Fruit fly (Drosophila melanogaster) whole organism, embryonic: ENCODE measurements around the gene CG16957.

Experiments
- Abd-B ChIP-seq: fragments of 200-800 bp; sonication (Bioruptor generic); optimal IDR thresholded peaks from 2 replicates; lab custom pipeline; 2018; ENCODE audit warnings: missing biosample characterization, mild to moderate bottlenecking, missing genetic modification characterization, moderate library complexity
- BEAF-32 ChIP-seq: fragments of 200-800 bp; sonication (Bioruptor generic); optimal IDR thresholded peaks from 3 replicates; lab custom pipeline; 2017; ENCODE audit warnings: missing biosample characterization, missing genetic modification characterization, mild to moderate bottlenecking, moderate library complexity, missing genetic modification reagents
- Bdp1 ChIP-seq: fragments of 200-800 bp; sonication (Bioruptor generic); optimal IDR thresholded peaks from 3 replicates; lab custom pipeline; 2016; ENCODE audit warnings: missing biosample characterization, missing genetic modification characterization
- BtbVII ChIP-seq: fragments of 200-800 bp; sonication (Bioruptor generic); optimal IDR thresholded peaks from 3 replicates; lab custom pipeline; 2017; ENCODE audit warnings: missing biosample characterization, mild to moderate bottlenecking, missing genetic modification characterization
- CG11085 ChIP-seq: fragments of 200-800 bp; sonication (Bioruptor generic); IDR thresholded peaks from 2 replicates; pipeline ENCODE4 v1.3.6; 2022; ENCODE audit warnings: missing biosample characterization, missing genetic modification characterization
- CG12219 ChIP-seq: fragments of 200-800 bp; sonication (Bioruptor generic); optimal IDR thresholded peaks from 3 replicates; lab custom pipeline; 2018; ENCODE audit warnings: missing biosample characterization, mild to moderate bottlenecking, missing genetic modification characterization
- CG13123 ChIP-seq: fragments of 200-800 bp; sonication (Bioruptor generic); optimal IDR thresholded peaks from 2 replicates; lab custom pipeline; 2016; ENCODE audit warnings: missing biosample characterization, missing genetic modification characterization
- CG14014 ChIP-seq: fragments of 200-800 bp; sonication (Bioruptor generic); IDR thresholded peaks from 2 replicates; pipeline ENCODE4 v1.3.6; 2022; ENCODE audit warnings: missing biosample characterization, missing genetic modification characterization
- CG18011 ChIP-seq: fragments of 200-800 bp; sonication (Bioruptor generic); optimal IDR thresholded peaks from 2 replicates; lab custom pipeline; 2017; ENCODE audit warnings: missing biosample characterization, missing genetic modification characterization, mild to moderate bottlenecking, moderate library complexity, missing genotype
- CG2875 ChIP-seq: fragments of 200-800 bp; sonication (Bioruptor generic); optimal IDR thresholded peaks from 2 replicates; lab custom pipeline; 2017; ENCODE audit warnings: missing biosample characterization, mild to moderate bottlenecking, missing genetic modification characterization, missing genetic modification reagents
- CG30020 ChIP-seq: fragments of 200-800 bp; optimal IDR thresholded peaks from 2 replicates; lab custom pipeline; 2019; ENCODE audit warnings: missing biosample characterization, mild to moderate bottlenecking, missing genetic modification characterization, moderate library complexity
- CG32772 ChIP-seq: fragments of 200-800 bp; sonication (Bioruptor generic); IDR thresholded peaks from 2 replicates; pipeline ENCODE4 v1.3.6; 2022; ENCODE audit warnings: missing biosample characterization, missing genetic modification characterization
- CG33213 ChIP-seq: fragments of 200-800 bp; sonication (Bioruptor generic); optimal IDR thresholded peaks from 3 replicates; lab custom pipeline; 2016; ENCODE audit warnings: missing biosample characterization, missing genetic modification characterization
- CG33557 ChIP-seq: fragments of 200-800 bp; sonication (Bioruptor generic); optimal IDR thresholded peaks from 2 replicates; lab custom pipeline; 2019; ENCODE audit warnings: missing biosample characterization, mild to moderate bottlenecking, missing genetic modification characterization, moderate library complexity
- CG4707 ChIP-seq: fragments of 200-800 bp; sonication (Bioruptor generic); optimal IDR thresholded peaks from 2 replicates; lab custom pipeline; 2018; ENCODE audit warnings: missing biosample characterization, mild to moderate bottlenecking, missing genetic modification characterization, moderate library complexity
- CG4730 ChIP-seq: fragments of 200-800 bp; sonication (Bioruptor generic); IDR thresholded peaks from 2 replicates; pipeline ENCODE4 v1.3.6; 2022; ENCODE audit warnings: missing biosample characterization, missing genetic modification characterization
- CG6654 ChIP-seq: fragments of 200-800 bp; sonication (Bioruptor generic); optimal IDR thresholded peaks from 2 replicates; lab custom pipeline; 2017; ENCODE audit warnings: missing biosample characterization, mild to moderate bottlenecking, missing genetic modification characterization
- CG6765 ChIP-seq: fragments of 200-800 bp; sonication (Bioruptor generic); optimal IDR thresholded peaks from 3 replicates; lab custom pipeline; 2017; ENCODE audit warnings: missing biosample characterization, mild to moderate bottlenecking, missing genetic modification characterization
- CG7928 ChIP-seq: fragments of 200-800 bp; sonication (Bioruptor generic); optimal IDR thresholded peaks from 2 replicates; lab custom pipeline; 2017; ENCODE audit warnings: missing biosample characterization, mild to moderate bottlenecking, missing genetic modification characterization
- CoRest ChIP-seq: fragments of 200-800 bp; sonication (Bioruptor generic); optimal IDR thresholded peaks from 3 replicates; lab custom pipeline; 2018; ENCODE audit warnings: missing biosample characterization, mild to moderate bottlenecking, missing genetic modification characterization, moderate library complexity
- D19B ChIP-seq: fragments of 200-800 bp; sonication (Bioruptor generic); optimal IDR thresholded peaks from 2 replicates; lab custom pipeline; 2017; ENCODE audit warnings: missing biosample characterization, mild to moderate bottlenecking, missing genetic modification characterization
- E2f2 ChIP-seq: fragments of 200-800 bp; sonication (Bioruptor generic); IDR thresholded peaks from 2 replicates; pipeline ENCODE4 v1.3.6; 2022; ENCODE audit warnings: missing biosample characterization, missing genetic modification characterization
- ERR ChIP-seq: fragments of 200-800 bp; sonication (Bioruptor generic); optimal IDR thresholded peaks from 2 replicates; lab custom pipeline; 2016; ENCODE audit warnings: missing biosample characterization, missing genetic modification characterization
- Hmr ChIP-seq: fragments of 200-800 bp; sonication (Bioruptor generic); optimal IDR thresholded peaks from 3 replicates; lab custom pipeline; 2017; ENCODE audit warnings: mild to moderate bottlenecking, missing biosample characterization, missing genetic modification reagents, missing genetic modification characterization
- Meics ChIP-seq: fragments of 200-800 bp; sonication (Bioruptor generic); optimal IDR thresholded peaks from 2 replicates; lab custom pipeline; 2017; ENCODE audit warnings: missing biosample characterization, mild to moderate bottlenecking, missing genetic modification characterization
- NC2β ChIP-seq: fragments of 200-800 bp; sonication (Bioruptor generic); optimal IDR thresholded peaks from 2 replicates; lab custom pipeline; 2016; ENCODE audit warnings: missing biosample characterization, missing genetic modification characterization
- TFAM ChIP-seq: fragments of 200-800 bp; sonication (Bioruptor generic); optimal IDR thresholded peaks from 2 replicates; lab custom pipeline; 2017; ENCODE audit warnings: missing biosample characterization, missing genetic modification characterization, inconsistent platforms
- Tbp ChIP-seq: fragments of >200 bp; optimal IDR thresholded peaks from 2 replicates; lab custom pipeline; 2018; ENCODE audit warnings: missing biosample characterization, missing genetic modification characterization
- Trl ChIP-seq, 3 experiments: fragments of >200 bp in 2 of 3; fragments of 200-800 bp in 1 of 3; sonication (Bioruptor generic) in 1 of 3; optimal IDR thresholded peaks; 2 replicates in 1 of 3; 3 replicates in 2 of 3; lab custom pipeline; 2016 to 2017; ENCODE audit warnings: missing biosample characterization in 1 of 3, missing genetic modification characterization in 1 of 3
- Xrp1 ChIP-seq: fragments of 200-800 bp; sonication (Bioruptor generic); IDR thresholded peaks from 2 replicates; pipeline ENCODE4 v1.3.6; 2022; ENCODE audit warnings: missing biosample characterization, missing genetic modification characterization
- bcd ChIP-seq: fragments of 200-800 bp; sonication (Bioruptor generic); optimal IDR thresholded peaks from 2 replicates; lab custom pipeline; 2017; ENCODE audit warnings: missing biosample characterization, mild to moderate bottlenecking, missing genetic modification characterization
- bowl ChIP-seq: fragments of 200-800 bp; sonication (Bioruptor generic); IDR thresholded peaks from 2 replicates; pipeline ENCODE4 v1.3.6; 2022; ENCODE audit warnings: missing biosample characterization, missing genetic modification characterization
- bsh ChIP-seq, 2 experiments: fragments of 200-800 bp; sonication (Bioruptor generic); optimal IDR thresholded peaks; 2 replicates each; lab custom pipeline; 2017 to 2018; ENCODE audit warnings: mild to moderate bottlenecking in 2 of 2, missing biosample characterization in 2 of 2, missing genetic modification characterization in 2 of 2, moderate library complexity in 1 of 2
- cato ChIP-seq: fragments of 200-800 bp; sonication (Bioruptor generic); optimal IDR thresholded peaks from 2 replicates; lab custom pipeline; 2016; ENCODE audit warnings: missing biosample characterization, missing genetic modification characterization, borderline replicate concordance
- chn ChIP-seq: fragments of 200-800 bp; sonication (Bioruptor generic); optimal IDR thresholded peaks from 2 replicates; lab custom pipeline; 2016; ENCODE audit warnings: missing biosample characterization, missing genetic modification characterization
- crc ChIP-seq: fragments of 200-800 bp; sonication (Bioruptor generic); optimal IDR thresholded peaks from 2 replicates; lab custom pipeline; 2016; ENCODE audit warnings: missing biosample characterization, missing genetic modification characterization
- dati ChIP-seq: fragments of 200-800 bp; sonication (Bioruptor generic); IDR thresholded peaks from 2 replicates; pipeline ENCODE4 v1.3.6; 2022; ENCODE audit warnings: missing biosample characterization, missing genetic modification characterization
- dimm ChIP-seq: fragments of 200-800 bp; sonication (Bioruptor generic); IDR thresholded peaks from 2 replicates; pipeline ENCODE4 v1.3.6; 2022; ENCODE audit warnings: missing biosample characterization, missing genetic modification characterization
- en ChIP-seq: fragments of 200-800 bp; sonication (Bioruptor generic); optimal IDR thresholded peaks from 2 replicates; lab custom pipeline; 2016; ENCODE audit warnings: missing biosample characterization, missing genetic modification characterization
- ewg ChIP-seq: fragments of 200-800 bp; sonication (Bioruptor generic); optimal IDR thresholded peaks from 3 replicates; lab custom pipeline; 2017; ENCODE audit warnings: mild to moderate bottlenecking, missing biosample characterization, missing genetic modification reagents, missing genetic modification characterization
- fru ChIP-seq: fragments of >200 bp; optimal IDR thresholded peaks from 2 replicates; lab custom pipeline; 2017
- jing ChIP-seq: fragments of 200-800 bp; sonication (Bioruptor generic); optimal IDR thresholded peaks from 2 replicates; lab custom pipeline; 2018; ENCODE audit warnings: missing biosample characterization, mild to moderate bottlenecking, missing genetic modification characterization
- lilli ChIP-seq: fragments of 200-800 bp; sonication (Bioruptor generic); optimal IDR thresholded peaks from 3 replicates; lab custom pipeline; 2016; ENCODE audit warnings: missing biosample characterization, missing genetic modification characterization
- pb ChIP-seq: fragments of 200-800 bp; sonication (Bioruptor generic); optimal IDR thresholded peaks from 3 replicates; lab custom pipeline; 2016; ENCODE audit warnings: missing biosample characterization, missing genetic modification characterization
- pnt ChIP-seq: fragments of 200-800 bp; sonication (Bioruptor generic); optimal IDR thresholded peaks from 3 replicates; lab custom pipeline; 2016; ENCODE audit warnings: missing biosample characterization, missing genetic modification characterization
- rib ChIP-seq: fragments of 200-800 bp; sonication (Bioruptor generic); IDR thresholded peaks from 2 replicates; pipeline ENCODE4 v1.3.6; 2022; ENCODE audit warnings: missing biosample characterization, missing genetic modification characterization
- seq ChIP-seq: fragments of 200-800 bp; sonication (Bioruptor generic); IDR thresholded peaks from 2 replicates; pipeline ENCODE4 v1.3.6; 2022; ENCODE audit warnings: missing biosample characterization, missing genetic modification characterization
- ssp ChIP-seq: fragments of 200-800 bp; sonication (Bioruptor generic); IDR thresholded peaks from 2 replicates; pipeline ENCODE4 v1.3.6; 2022; ENCODE audit warnings: missing biosample characterization, missing genetic modification characterization
- stwl ChIP-seq: fragments of 200-800 bp; sonication (Bioruptor generic); optimal IDR thresholded peaks from 3 replicates; lab custom pipeline; 2018; ENCODE audit warnings: missing biosample characterization, mild to moderate bottlenecking, missing genetic modification characterization, moderate library complexity
- unc-4 ChIP-seq: fragments of 200-800 bp; sonication (Bioruptor generic); IDR thresholded peaks from 2 replicates; pipeline ENCODE4 v1.3.6; 2022; ENCODE audit warnings: missing biosample characterization, missing genetic modification characterization; ENCODE audit not compliant: partially characterized antibody
- zfh1 ChIP-seq: fragments of 200-800 bp; sonication (Bioruptor generic); IDR thresholded peaks from 3 replicates; pipeline ENCODE4 v1.3.6; 2022; ENCODE audit warnings: missing biosample characterization, missing genetic modification characterization

CG16957 gene

dm6 chr2L:13378488-13378964 is 17.5 kb downstream of the CG16957 start, which contains the start of the genes CG9302 and beta'COP (continued):
- TF ChIP-seq CG11085 (GFP tag; lab: Robert Waterston, UW) = peak; percentile 50; the same call in 1 of the 2 replicates
- peak; percentile 71 for TF ChIP-seq unc-4 (GFP tag; lab: Robert Waterston, UW)
- peak; percentile 9 for TF ChIP-seq CG7928 (GFP tag; lab: Kevin White, UChicago)
- no peak for TF ChIP-seq pb
- peak; percentile 60; the same call in 1 of the 3 replicates for TF ChIP-seq zfh1 (GFP tag; lab: Robert Waterston, UW)
- no peak for TF ChIP-seq bowl (GFP tag; lab: Robert Waterston, UW)
- TF ChIP-seq CG6765 (GFP tag; lab: Kevin White, UChicago) = no peak
- TF ChIP-seq seq (GFP tag; lab: Robert Waterston, UW) = no peak
- no peak for TF ChIP-seq Trl (optimal IDR thresholded peaks at IDR 0.05; lab: Kevin White, UChicago)
- peak; percentile 22 for TF ChIP-seq Trl (GFP tag; optimal IDR thresholded peaks at IDR 0.05; lab: Kevin White, UChicago)
- peak; percentile 80 for TF ChIP-seq bcd (GFP tag; lab: Kevin White, UChicago)
- peak; percentile 39 for TF ChIP-seq chn (GFP tag; lab: Kevin White, UChicago)
- TF ChIP-seq Tbp (GFP tag; lab: Kevin White, UChicago) = no peak
- peak; percentile 88 for TF ChIP-seq CoRest (tag; lab: Kevin White, UChicago)
- TF ChIP-seq TFAM (GFP tag; lab: Kevin White, UChicago) = no peak
- TF ChIP-seq ewg = peak; percentile 47
- TF ChIP-seq Hmr (GFP tag; lab: Kevin White, UChicago) = no peak
- no peak for TF ChIP-seq CG4730 (GFP tag; lab: Robert Waterston, UW)
- TF ChIP-seq pnt (GFP tag; lab: Kevin White, UChicago) = no peak
- peak; percentile 52 for TF ChIP-seq Xrp1 (GFP tag; lab: Robert Waterston, UW)
- TF ChIP-seq en (GFP tag; lab: Kevin White, UChicago) = no peak
- TF ChIP-seq cato (GFP tag; lab: Kevin White, UChicago) = peak; percentile 50
- no peak for TF ChIP-seq NC2β (GFP tag; lab: Kevin White, UChicago)
- no peak for TF ChIP-seq dimm
- peak; percentile 5 for TF ChIP-seq CG6654 (GFP tag; lab: Kevin White, UChicago)
- peak; percentile 71 for TF ChIP-seq Meics (GFP tag; lab: Kevin White, UChicago)
- TF ChIP-seq E2f2 = 0 out of 2 replicates have a peak, but pooled peaks have one; percentile 22
- peak; percentile 33 for TF ChIP-seq CG13123 (GFP tag; lab: Kevin White, UChicago)
- TF ChIP-seq fru (lab: Kevin White, UChicago) = no peak
- no peak for TF ChIP-seq CG2875 (GFP tag; lab: Kevin White, UChicago)
- TF ChIP-seq CG12219 = no peak
- TF ChIP-seq rib (GFP tag; lab: Robert Waterston, UW) = 0 out of 2 replicates have a peak, but pooled peaks have one; percentile 23
- no peak for TF ChIP-seq jing (GFP tag; lab: Kevin White, UChicago)
- TF ChIP-seq BtbVII = no peak
- TF ChIP-seq CG33557 (GFP tag; lab: Kevin White, UChicago) = peak; percentile 65
- TF ChIP-seq Bdp1 (GFP tag; lab: Kevin White, UChicago) = peak; percentile 69
- no peak for TF ChIP-seq crc
- no peak for TF ChIP-seq CG32772 (GFP tag; lab: Robert Waterston, UW)
- TF ChIP-seq stwl (tag; lab: Kevin White, UChicago) = peak; percentile 38
- TF ChIP-seq CG33213 (GFP tag; lab: Kevin White, UChicago) = peak; percentile 14
- peak; percentile 85 for TF ChIP-seq BEAF-32 (GFP tag; lab: Kevin White, UChicago)
- TF ChIP-seq ssp (GFP tag; lab: Robert Waterston, UW) = peak; percentile 54; the same call in 1 of the 2 replicates
- TF ChIP-seq Abd-B = peak; percentile 91
- peak; percentile 24 for TF ChIP-seq CG18011 (GFP tag; lab: Kevin White, UChicago)
- TF ChIP-seq CG30020 = peak; percentile 69
- no peak for TF ChIP-seq dati
- TF ChIP-seq D19B (GFP tag; lab: Kevin White, UChicago) = no peak
- TF ChIP-seq lilli (GFP tag; lab: Kevin White, UChicago) = peak; percentile 77
- no peak for TF ChIP-seq CG4707 (GFP tag; lab: Kevin White, UChicago)
- TF ChIP-seq CG14014 (GFP tag; lab: Robert Waterston, UW) = no peak; the same call in 1 of the 2 replicates
- TF ChIP-seq ERR (GFP tag; lab: Kevin White, UChicago) = no peak
- peak; percentile 29 to 42 for TF ChIP-seq bsh (GFP tag; optimal IDR thresholded peaks at IDR 0.05; lab: Kevin White, UChicago)
- TF ChIP-seq, all 482 proteins: peak for 252
